Worm (Caenorhabditis elegans) whole organism, L4 larva: Measurements from ENCODE around the gene srp-8.

Experiments
- D1046.2 ChIP-seq: fragments of 200-800 bp; sonication (Bioruptor generic); IDR thresholded peaks from 2 replicates; pipeline ENCODE4 v1.3.6; 2022; ENCODE audit warnings: missing genetic modification characterization, missing compliant biosample characterization
- F44E2.7 ChIP-seq: fragments of 200-800 bp; sonication (Bioruptor generic); IDR thresholded peaks from 2 replicates; pipeline ENCODE4 v2.1.2; 2022; ENCODE audit warnings: missing genetic modification characterization, missing compliant biosample characterization
- R02D3.7 ChIP-seq: fragments of 150-350 bp; sonication (generic microtip); optimal IDR thresholded peaks from 3 replicates; lab custom pipeline; 2014; ENCODE audit warnings: missing biosample characterization, missing genetic modification characterization
- Y105C5A.15 ChIP-seq: fragments of 200-800 bp; sonication (Bioruptor generic); IDR thresholded peaks from 2 replicates; pipeline ENCODE4 v1.3.6; 2022; ENCODE audit warnings: missing genetic modification characterization, missing compliant biosample characterization
- Y5F2A.4 ChIP-seq: fragments of 200-800 bp; sonication (Bioruptor generic); optimal IDR thresholded peaks from 2 replicates; lab custom pipeline; 2018; ENCODE audit warnings: mild to moderate bottlenecking, missing genetic modification characterization, missing compliant biosample characterization
- ZK546.5 ChIP-seq, 2 experiments: sonication (generic microtip); optimal IDR thresholded peaks; 2 replicates each; lab custom pipeline; 2017; ENCODE audit warnings: missing biosample characterization in 2 of 2, missing genetic modification characterization in 2 of 2
- aly-2 ChIP-seq: sonication (generic microtip); optimal IDR thresholded peaks from 2 replicates; lab custom pipeline; 2018; ENCODE audit warnings: missing biosample characterization, missing genetic modification characterization
- arid-1 ChIP-seq: fragments of 200-800 bp; sonication (Bioruptor generic); conservative IDR thresholded peaks from 2 replicates; pipeline ENCODE4 v1.3.6; 2022; ENCODE audit warnings: missing genetic modification reagents, missing genetic modification characterization, missing compliant biosample characterization
- ceh-28 ChIP-seq: fragments of 150-350 bp; optimal IDR thresholded peaks from 2 replicates; lab custom pipeline; 2014; ENCODE audit warnings: missing biosample characterization, missing genetic modification reagents, missing genetic modification characterization
- ceh-44 ChIP-seq: fragments of 200-800 bp; sonication (Bioruptor generic); IDR thresholded peaks from 2 replicates; pipeline ENCODE4 v1.3.6; 2022; ENCODE audit warnings: missing genetic modification reagents, missing genetic modification characterization, missing compliant biosample characterization
- ces-1 ChIP-seq: fragments of 150-350 bp; sonication (generic microtip); optimal IDR thresholded peaks from 4 replicates; lab custom pipeline; 2014; ENCODE audit warnings: missing biosample characterization, missing genetic modification reagents, missing genetic modification characterization
- cey-2 ChIP-seq: sonication (generic microtip); optimal IDR thresholded peaks from 3 replicates; lab custom pipeline; 2017; ENCODE audit warnings: missing genetic modification characterization, mild to moderate bottlenecking, missing compliant biosample characterization, antibody characterized with exemption, borderline replicate concordance; ENCODE audit not compliant: insufficient read depth
- daf-8 ChIP-seq: fragments of 200-800 bp; sonication (Bioruptor generic); IDR thresholded peaks from 2 replicates; pipeline ENCODE4 v1.3.6; 2022; ENCODE audit warnings: missing genetic modification characterization, missing compliant biosample characterization
- dmd-8 ChIP-seq: fragments of 200-800 bp; sonication (Bioruptor generic); IDR thresholded peaks from 2 replicates; pipeline ENCODE4 v1.3.6; 2022; ENCODE audit warnings: missing genetic modification characterization, missing compliant biosample characterization
- dmd-9 ChIP-seq: fragments of 200-800 bp; sonication (Bioruptor generic); IDR thresholded peaks from 2 replicates; pipeline ENCODE4 v1.3.6; 2022; ENCODE audit warnings: missing genetic modification reagents, missing genetic modification characterization, missing compliant biosample characterization
- dpl-1 ChIP-seq: fragments of 150-350 bp; optimal IDR thresholded peaks from 2 replicates; lab custom pipeline; 2014; ENCODE audit warnings: missing biosample characterization, missing genetic modification reagents, missing genetic modification characterization
- duxl-1 ChIP-seq: sonication (generic microtip); optimal IDR thresholded peaks from 2 replicates; lab custom pipeline; 2016; ENCODE audit warnings: mild to moderate bottlenecking, missing genetic modification characterization, moderate library complexity, missing compliant biosample characterization; ENCODE audit not compliant: poor library complexity
- dve-1 ChIP-seq: sonication (generic microtip); optimal IDR thresholded peaks from 2 replicates; lab custom pipeline; 2017; ENCODE audit warnings: antibody characterized with exemption, mild to moderate bottlenecking, missing genetic modification characterization, missing compliant biosample characterization; ENCODE audit not compliant: insufficient read depth
- egl-27 ChIP-seq: sonication (generic microtip); optimal IDR thresholded peaks from 3 replicates; lab custom pipeline; 2017; ENCODE audit warnings: missing biosample characterization, missing genetic modification reagents, missing genetic modification characterization
- fos-1 ChIP-seq: fragments of 150-350 bp; optimal IDR thresholded peaks from 2 replicates; lab custom pipeline; 2014; ENCODE audit warnings: missing biosample characterization, missing genetic modification characterization
- gei-8 ChIP-seq: fragments of 200-800 bp; sonication (Bioruptor generic); optimal IDR thresholded peaks from 2 replicates; lab custom pipeline; 2018; ENCODE audit warnings: mild to moderate bottlenecking, missing genetic modification characterization, missing compliant biosample characterization
- hif-1 ChIP-seq, 2 experiments: sonication (generic microtip); optimal IDR thresholded peaks; 2 replicates each; lab custom pipeline; 2016 to 2017; ENCODE audit warnings: missing compliant biosample characterization in 2 of 2, missing genetic modification characterization in 2 of 2, missing genetic modification reagents in 2 of 2, missing genotype in 2 of 2, mild to moderate bottlenecking in 1 of 2
- hlh-11 ChIP-seq: fragments of 200-800 bp; sonication (Bioruptor generic); optimal IDR thresholded peaks from 2 replicates; lab custom pipeline; 2018; ENCODE audit warnings: mild to moderate bottlenecking, missing genetic modification characterization, missing compliant biosample characterization
- hlh-30 ChIP-seq: sonication (generic microtip); optimal IDR thresholded peaks from 2 replicates; lab custom pipeline; 2017; ENCODE audit warnings: antibody characterized with exemption, mild to moderate bottlenecking, missing genetic modification characterization, missing compliant biosample characterization; ENCODE audit not compliant: insufficient read depth
- hmg-1.1 ChIP-seq: fragments of 200-800 bp; sonication (Bioruptor generic); IDR thresholded peaks from 2 replicates; pipeline ENCODE4 v1.3.6; 2022; ENCODE audit warnings: missing genetic modification reagents, missing genetic modification characterization, missing compliant biosample characterization
- jun-1 ChIP-seq: fragments of 150-350 bp; optimal IDR thresholded peaks from 2 replicates; lab custom pipeline; 2014; ENCODE audit warnings: missing biosample characterization, missing genetic modification reagents, missing genetic modification characterization
- lim-7 ChIP-seq: fragments of 200-800 bp; sonication (Bioruptor generic); IDR thresholded peaks from 2 replicates; pipeline ENCODE4 v1.3.6; 2022; ENCODE audit warnings: missing genetic modification characterization, missing compliant biosample characterization
- lin-1 ChIP-seq: fragments of 200-800 bp; sonication (Bioruptor generic); IDR thresholded peaks from 2 replicates; pipeline ENCODE4 v1.3.6; 2022; ENCODE audit warnings: missing genetic modification reagents, missing genetic modification characterization, missing compliant biosample characterization
- lin-39 ChIP-seq: fragments of 150-350 bp; optimal IDR thresholded peaks from 2 replicates; lab custom pipeline; 2014; ENCODE audit warnings: missing biosample characterization, missing genetic modification reagents, missing genetic modification characterization
- madf-5 ChIP-seq, 2 experiments: fragments of 200-800 bp; sonication (Bioruptor generic); IDR thresholded peaks; 2 replicates each; pipeline ENCODE4 v1.3.6; 2022; ENCODE audit warnings: missing compliant biosample characterization in 2 of 2, missing genetic modification characterization in 2 of 2
- mdl-1 ChIP-seq, 2 experiments: fragments of 150-350 bp in 1 of 2; sonication (generic microtip) in 1 of 2; optimal IDR thresholded peaks; 2 replicates each; lab custom pipeline; 2014 to 2017; ENCODE audit warnings: missing biosample characterization in 2 of 2, missing genetic modification characterization in 2 of 2
- mdt-29 ChIP-seq: fragments of 200-800 bp; sonication (Bioruptor generic); IDR thresholded peaks from 2 replicates; pipeline ENCODE4 v1.3.6; 2022; ENCODE audit warnings: missing genetic modification reagents, missing genetic modification characterization, missing compliant biosample characterization
- mep-1 ChIP-seq: fragments of 150-350 bp; sonication (generic microtip); optimal IDR thresholded peaks from 3 replicates; lab custom pipeline; 2014; ENCODE audit warnings: missing biosample characterization, missing genetic modification characterization
- nhr-102 ChIP-seq: sonication (generic microtip); optimal IDR thresholded peaks from 2 replicates; lab custom pipeline; 2016; ENCODE audit warnings: mild to moderate bottlenecking, missing genetic modification characterization, moderate library complexity, missing compliant biosample characterization
- nhr-11 ChIP-seq: fragments of 150-350 bp; optimal IDR thresholded peaks from 2 replicates; lab custom pipeline; 2014; ENCODE audit warnings: missing biosample characterization, missing genetic modification characterization
- nhr-25 ChIP-seq: sonication (generic microtip); optimal IDR thresholded peaks from 2 replicates; lab custom pipeline; 2017; ENCODE audit warnings: missing genetic modification characterization, mild to moderate bottlenecking, missing compliant biosample characterization, antibody characterized with exemption, moderate library complexity, borderline replicate concordance; ENCODE audit not compliant: insufficient read depth
- pqm-1 ChIP-seq: sonication (generic microtip); optimal IDR thresholded peaks from 2 replicates; lab custom pipeline; 2017; ENCODE audit warnings: missing biosample characterization, missing genetic modification characterization
- rbr-2 ChIP-seq: sonication (generic microtip); optimal IDR thresholded peaks from 2 replicates; lab custom pipeline; 2016; ENCODE audit warnings: missing genotype, missing genetic modification characterization, missing compliant biosample characterization
- sdz-12 ChIP-seq: fragments of 200-800 bp; sonication (Bioruptor generic); optimal IDR thresholded peaks from 2 replicates; lab custom pipeline; 2018; ENCODE audit warnings: mild to moderate bottlenecking, missing genetic modification characterization, missing compliant biosample characterization
- set-16 ChIP-seq: fragments of 200-800 bp; sonication (Bioruptor generic); IDR thresholded peaks from 2 replicates; pipeline ENCODE4 v1.3.6; 2022; ENCODE audit warnings: missing genetic modification reagents, missing genetic modification characterization, missing compliant biosample characterization
- skn-1 ChIP-seq: fragments of 150-350 bp; optimal IDR thresholded peaks from 2 replicates; lab custom pipeline; 2014; ENCODE audit warnings: missing biosample characterization, missing genetic modification characterization
- snpc-1.2 ChIP-seq: fragments of 200-800 bp; sonication (Bioruptor generic); IDR thresholded peaks from 2 replicates; pipeline ENCODE4 v1.3.6; 2022; ENCODE audit warnings: missing genetic modification reagents, missing genetic modification characterization, missing compliant biosample characterization
- snpc-4 ChIP-seq: fragments of 150-350 bp; optimal IDR thresholded peaks from 2 replicates; lab custom pipeline; 2014; ENCODE audit warnings: missing biosample characterization, missing genetic modification characterization
- tag-97 ChIP-seq: fragments of 200-800 bp; sonication (Bioruptor generic); IDR thresholded peaks from 2 replicates; pipeline ENCODE4 v1.3.6; 2022; ENCODE audit warnings: missing genetic modification characterization, missing compliant biosample characterization
- tra-1 ChIP-seq: fragments of 200-800 bp; sonication (Bioruptor generic); IDR thresholded peaks from 2 replicates; pipeline ENCODE4 v1.3.6; 2022; ENCODE audit warnings: missing genetic modification reagents, missing genetic modification characterization, missing compliant biosample characterization
- unc-39 ChIP-seq: sonication (generic microtip); optimal IDR thresholded peaks from 2 replicates; lab custom pipeline; 2017; ENCODE audit warnings: missing biosample characterization, missing genetic modification characterization
- vab-7 ChIP-seq: fragments of 200-800 bp; sonication (Bioruptor generic); IDR thresholded peaks from 2 replicates; pipeline ENCODE4 v1.3.6; 2022; ENCODE audit warnings: missing genetic modification reagents, missing genetic modification characterization, missing compliant biosample characterization
- zag-1 ChIP-seq: fragments of 150-350 bp; optimal IDR thresholded peaks from 2 replicates; lab custom pipeline; 2014; ENCODE audit warnings: missing biosample characterization, missing genetic modification characterization
- zfp-3 ChIP-seq: fragments of 200-800 bp; sonication (Bioruptor generic); conservative IDR thresholded peaks from 2 replicates; pipeline ENCODE4 v1.3.6; 2022; ENCODE audit warnings: missing genetic modification reagents, missing genetic modification characterization, missing compliant biosample characterization
- zip-2 ChIP-seq: fragments of 150-350 bp; optimal IDR thresholded peaks from 2 replicates; lab custom pipeline; 2014; ENCODE audit warnings: missing biosample characterization, missing genetic modification characterization
- ztf-7 ChIP-seq: fragments of 150-350 bp; optimal IDR thresholded peaks from 2 replicates; lab custom pipeline; 2014; ENCODE audit warnings: missing biosample characterization, missing genetic modification characterization

Gene srp-8

DNA sequence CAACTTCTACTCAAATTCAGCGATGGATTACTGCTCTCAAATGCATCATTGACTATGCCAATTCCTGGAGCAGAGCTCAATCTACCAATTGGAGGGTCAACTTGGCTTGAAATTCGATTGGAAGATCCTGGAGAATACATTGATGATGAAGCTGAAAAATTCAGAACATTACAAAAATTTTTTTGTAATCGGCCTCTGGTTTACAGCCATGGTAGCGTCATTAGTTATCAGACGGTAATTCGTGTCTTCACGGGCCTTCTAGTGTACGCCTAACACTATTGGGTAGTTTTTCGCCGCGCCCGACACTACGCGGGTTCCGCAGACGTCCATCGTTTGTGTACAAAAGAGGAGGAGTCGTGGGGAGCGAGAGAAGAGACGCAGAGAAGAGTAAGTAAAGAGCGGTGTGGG is 45.2 kb downstream of the srp-8 start (continued):
- TF ChIP-seq zip-2 (no peak), egl-27 (tag; lab: Kevin White, UChicago) (no peak), set-16 (GFP tag; lab: Robert Waterston, UW) (no peak), hif-1 (tag; optimal IDR thresholded peaks at IDR 0.05; lab: Kevin White, UChicago) (peak; percentile 12 to 30), sdz-12 (no peak), D1046.2 (GFP tag; lab: Robert Waterston, UW) (no peak), tag-97 (GFP tag; lab: Robert Waterston, UW) (no peak), dve-1 (tag; lab: Kevin White, UChicago) (peak; percentile 92), pqm-1 (tag; lab: Kevin White, UChicago) (peak; percentile 8), daf-8 (no peak), lim-7 (GFP tag; lab: Robert Waterston, UW) (no peak), nhr-25 (tag; lab: Kevin White, UChicago) (peak; percentile 56), F44E2.7 (GFP tag; lab: Robert Waterston, UW) (no peak), tra-1 (peak; percentile 83), mdt-29 (GFP tag; lab: Robert Waterston, UW) (peak; percentile 70), ztf-7 (peak; percentile 4), ces-1 (GFP tag; lab: Kevin White, UChicago) (peak; percentile 13), aly-2 (no peak), zfp-3 (no peak), gei-8 (GFP tag; lab: Kevin White, UChicago) (no peak), rbr-2 (peak; percentile 83), fos-1 (tag; lab: Kevin White, UChicago) (no peak), snpc-1.2 (GFP tag; lab: Robert Waterston, UW) (peak; percentile 92), R02D3.7 (tag; lab: Kevin White, UChicago) (no peak), Y5F2A.4 (GFP tag; lab: Kevin White, UChicago) (no peak), madf-5 (GFP tag; IDR thresholded peaks at IDR 0.05; lab: Robert Waterston, UW) (no peak), Y105C5A.15 (GFP tag; lab: Robert Waterston, UW) (no peak), dmd-9 (peak; percentile 74), dmd-8 (no peak), unc-39 (tag; lab: Kevin White, UChicago) (no peak), mep-1 (peak; percentile 93), jun-1 (no peak), skn-1 (no peak), duxl-1 (tag; lab: Kevin White, UChicago) (peak; percentile 92), snpc-4 (tag; lab: Kevin White, UChicago) (peak; percentile 96), arid-1 (GFP tag; lab: Robert Waterston, UW) (peak; percentile 70; the same call in 1 of the 2 replicates), dpl-1 (GFP tag; lab: Kevin White, UChicago) (peak; percentile 53), mdl-1 (tag; optimal IDR thresholded peaks at IDR 0.05; lab: Kevin White, UChicago) (peak; percentile 48 to 51), lin-39 (tag; lab: Kevin White, UChicago) (no peak), hlh-30 (tag; lab: Kevin White, UChicago) (peak; percentile 80), ceh-28 (tag; lab: Kevin White, UChicago) (no peak), cey-2 (tag; lab: Kevin White, UChicago) (no peak), zag-1 (no peak), vab-7 (GFP tag; lab: Robert Waterston, UW) (0 out of 2 replicates have a peak, but pooled peaks have one; percentile 29), hlh-11 (tag; lab: Kevin White, UChicago) (peak; percentile 83), nhr-11 (tag; lab: Kevin White, UChicago) (peak; percentile 49), lin-1 (GFP tag; lab: Robert Waterston, UW) (peak; percentile 49; the same call in 1 of the 2 replicates), ZK546.5 (tag; optimal IDR thresholded peaks at IDR 0.05; lab: Kevin White, UChicago) (no peak), ceh-44 (peak; percentile 93), nhr-102 (tag; lab: Kevin White, UChicago) (peak; percentile 91), hmg-1.1 (GFP tag; lab: Robert Waterston, UW) (peak; percentile 88)
